Fruit fly (Drosophila melanogaster): Measurements from ENCODE around the gene poe.

Gene poe

dm6 chr2L:8086736-8087467, 15.5 kb upstream of the poe start (continued):
- TF ChIP-seq Pdp1 (GFP tag; optimal IDR thresholded peaks at IDR 0.05) (peak in 1 of 2 experiments; percentile 92), cwo (GFP tag; optimal IDR thresholded peaks at IDR 0.05) (peak; percentile 27), CG12071 (GFP tag; optimal IDR thresholded peaks at IDR 0.05) (no peak), CG15479 (GFP tag; optimal IDR thresholded peaks at IDR 0.05) (no peak), phol (tag; optimal IDR thresholded peaks at IDR 0.05) (no peak), pzg (GFP tag; optimal IDR thresholded peaks at IDR 0.05) (no peak), tx (GFP tag; optimal IDR thresholded peaks at IDR 0.05) (no peak), caup (GFP tag; optimal IDR thresholded peaks at IDR 0.05; ENCODE audit: severe bottlenecking) (no peak), CG6683 (GFP tag; optimal IDR thresholded peaks at IDR 0.05) (no peak), Oli (tag; optimal IDR thresholded peaks at IDR 0.05) (peak; percentile 38), en (GFP tag; optimal IDR thresholded peaks at IDR 0.05) (no peak), CG10431 (GFP tag; optimal IDR thresholded peaks at IDR 0.05) (no peak), Ssrp (tag; optimal IDR thresholded peaks at IDR 0.05) (peak; percentile 15), stc (GFP tag; IDR thresholded peaks at IDR 0.05) (no peak), CG43689 (GFP tag; IDR thresholded peaks at IDR 0.05) (no peak), Camta (GFP tag; optimal IDR thresholded peaks at IDR 0.05) (no peak), Ravus (GFP tag; IDR thresholded peaks at IDR 0.05) (no peak), Nf-YA (GFP tag; IDR thresholded peaks at IDR 0.05) (no peak), tap (tag; optimal IDR thresholded peaks at IDR 0.05) (no peak), kni (GFP tag; optimal IDR thresholded peaks at IDR 0.05) (no peak), CG10543 (GFP tag; optimal IDR thresholded peaks at IDR 0.05) (peak; percentile 90), CG8944 (GFP tag; optimal IDR thresholded peaks at IDR 0.05) (no peak), tup (GFP tag; optimal IDR thresholded peaks at IDR 0.05) (no peak), CG15514 (GFP tag; optimal IDR thresholded peaks at IDR 0.05) (no peak), CG31388 (GFP tag; optimal IDR thresholded peaks at IDR 0.05) (no peak), CG12391 (tag; optimal IDR thresholded peaks at IDR 0.05) (peak; percentile 45)

dm6 chr2L:8085466-8086164, 14.2 kb upstream of the poe start:
- no peak for TF ChIP-seq Ptx1 (GFP tag; IDR thresholded peaks at IDR 0.05)
- no peak for TF ChIP-seq CG14014 (GFP tag; IDR thresholded peaks at IDR 0.05)
- no peak for TF ChIP-seq CG4730 (GFP tag; IDR thresholded peaks at IDR 0.05)
- no peak for TF ChIP-seq CG6791 (GFP tag; IDR thresholded peaks at IDR 0.05; ENCODE audit: partially characterized antibody)
- no peak for TF ChIP-seq CG31441 (GFP tag; IDR thresholded peaks at IDR 0.05)
- TF ChIP-seq Pdp1 (GFP tag; optimal IDR thresholded peaks at IDR 0.05): no peak
- TF ChIP-seq otp (GFP tag; IDR thresholded peaks at IDR 0.05): 0 out of 3 replicates have a peak, but pooled peaks have one; percentile 12
- no peak for TF ChIP-seq bigmax (GFP tag; optimal IDR thresholded peaks at IDR 0.05)
- peak; percentile 32 for TF ChIP-seq stwl (tag; optimal IDR thresholded peaks at IDR 0.05)
- TF ChIP-seq CG15696 (tag; optimal IDR thresholded peaks at IDR 0.05): no peak
- peak; percentile 61 for TF ChIP-seq Med (GFP tag)
- TF ChIP-seq bsh (GFP tag; optimal IDR thresholded peaks at IDR 0.05): no peak
- TF ChIP-seq Dip2 (GFP tag; IDR thresholded peaks at IDR 0.05): no peak
- TF ChIP-seq crol (GFP tag; IDR thresholded peaks at IDR 0.05): peak; percentile 83
- TF ChIP-seq luna (GFP tag; optimal IDR thresholded peaks at IDR 0.05): no peak
- no peak for TF ChIP-seq inv (GFP tag; IDR thresholded peaks at IDR 0.05; ENCODE audit: partially characterized antibody)
- peak; percentile 15 for TF ChIP-seq kay (GFP tag; optimal IDR thresholded peaks at IDR 0.05)
- TF ChIP-seq chn (GFP tag; optimal IDR thresholded peaks at IDR 0.05): no peak
- no peak for TF ChIP-seq CG1602 (GFP tag; optimal IDR thresholded peaks at IDR 0.05)
- TF ChIP-seq Mrtf (GFP tag; IDR thresholded peaks at IDR 0.05): no peak
- TF ChIP-seq CG4328 (GFP tag; optimal IDR thresholded peaks at IDR 0.05): no peak
- no peak for TF ChIP-seq Abd-B (GFP tag; optimal IDR thresholded peaks at IDR 0.05)
- no peak for TF ChIP-seq gem (tag; optimal IDR thresholded peaks at IDR 0.05)
